Worm (Caenorhabditis elegans) whole organism, midembryonic: ENCODE data around the gene ape-1.

Experiments used
- klf-2 ChIP-seq: fragments of 200-800 bp; sonication (Bioruptor generic); conservative IDR thresholded peaks from 2 replicates; pipeline ENCODE4 v1.3.6; 2022; ENCODE audit warnings: missing genetic modification reagents, missing genetic modification characterization, missing compliant biosample characterization
- med-1 ChIP-seq: sonication (generic microtip); optimal IDR thresholded peaks from 2 replicates; lab custom pipeline; 2017; ENCODE audit warnings: missing genetic modification characterization, mild to moderate bottlenecking, missing compliant biosample characterization, antibody characterized with exemption, missing genetic modification reagents; ENCODE audit not compliant: insufficient read depth
- ref-1 ChIP-seq: fragments of 200-800 bp; sonication (Bioruptor generic); conservative IDR thresholded peaks from 2 replicates; pipeline ENCODE4 v1.3.6; 2022; ENCODE audit warnings: missing genetic modification reagents, missing genetic modification characterization, missing compliant biosample characterization
- tab-1 ChIP-seq: fragments of 200-800 bp; sonication (Bioruptor generic); IDR thresholded peaks from 2 replicates; pipeline ENCODE4 v1.3.6; 2022; ENCODE audit warnings: missing genetic modification characterization, missing compliant biosample characterization
- ztf-23 ChIP-seq: fragments of 200-800 bp; sonication (Bioruptor generic); IDR thresholded peaks from 2 replicates; pipeline ENCODE4 v1.3.6; 2022; ENCODE audit warnings: missing genetic modification reagents, missing genetic modification characterization, missing compliant biosample characterization
- ztf-29 ChIP-seq: fragments of 200-800 bp; sonication (Bioruptor generic); IDR thresholded peaks from 2 replicates; pipeline ENCODE4 v1.3.6; 2022; ENCODE audit warnings: missing genetic modification reagents, missing genetic modification characterization, missing compliant biosample characterization

DNA sequence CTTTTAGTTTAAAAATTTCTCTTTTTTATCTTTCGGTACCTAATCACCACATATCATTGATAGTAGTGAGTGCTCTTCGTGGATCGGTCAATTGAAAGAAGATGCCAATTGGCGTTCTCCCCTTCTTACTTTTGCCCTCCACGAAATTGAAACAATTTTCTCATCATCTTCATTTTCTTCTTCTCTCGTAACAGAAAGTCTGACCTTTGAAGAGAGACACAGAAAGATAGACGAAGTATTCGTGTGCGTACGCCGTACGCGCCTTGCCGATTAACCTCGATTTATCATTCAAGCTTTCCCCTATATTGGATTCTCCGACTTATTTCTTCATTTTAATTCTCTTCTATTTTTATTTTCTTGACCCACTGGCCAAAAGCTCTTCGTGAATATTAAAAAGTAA is 1.8 kb downstream of the ape-1 start:
- no peak for TF ChIP-seq ref-1 (GFP tag; lab: Robert Waterston, UW)
- TF ChIP-seq tab-1 (GFP tag; lab: Robert Waterston, UW): no peak
- TF ChIP-seq klf-2: no peak
- no peak for TF ChIP-seq med-1 (GFP tag; lab: Kevin White, UChicago)
- TF ChIP-seq ztf-23: no peak
- no peak for TF ChIP-seq ztf-29 (GFP tag; lab: Robert Waterston, UW)
